Fruit fly (Drosophila melanogaster) whole organism, wandering third instar larva: Measurements from ENCODE around the gene Ranbp16.

Source experiments
- Abd-B ChIP-seq: fragments of >200 bp; optimal IDR thresholded peaks from 2 replicates; lab custom pipeline; 2017; ENCODE audit warnings: missing biosample characterization, missing genetic modification characterization
- CG32264 ChIP-seq: fragments of 200-800 bp; sonication (Bioruptor generic); optimal IDR thresholded peaks from 2 replicates; lab custom pipeline; 2016; ENCODE audit warnings: missing biosample characterization, missing genetic modification characterization
- Hnf4 ChIP-seq: fragments of 200-800 bp; sonication (Bioruptor generic); optimal IDR thresholded peaks from 2 replicates; lab custom pipeline; 2016; ENCODE audit warnings: missing biosample characterization, mild to moderate bottlenecking, missing genetic modification characterization
- Hr78 ChIP-seq: fragments of >200 bp; optimal IDR thresholded peaks from 2 replicates; lab custom pipeline; 2017; ENCODE audit warnings: missing biosample characterization, missing genetic modification characterization
- Rel ChIP-seq, 2 experiments: fragments of 200-800 bp; sonication (Bioruptor generic) in 1 of 2; optimal IDR thresholded peaks; 2 replicates in 1 of 2; 3 replicates in 1 of 2; lab custom pipeline; 2016 to 2019; ENCODE audit warnings: mild to moderate bottlenecking in 2 of 2, missing biosample characterization in 2 of 2, missing genetic modification characterization in 2 of 2, moderate library complexity in 1 of 2
- br ChIP-seq: fragments of 200-800 bp; sonication (Bioruptor generic); optimal IDR thresholded peaks from 2 replicates; lab custom pipeline; 2016; ENCODE audit warnings: missing biosample characterization, missing genetic modification characterization
- dsf ChIP-seq: sonication (Bioruptor generic); optimal IDR thresholded peaks from 2 replicates; lab custom pipeline; 2016; ENCODE audit warnings: missing biosample characterization, missing genetic modification characterization, borderline replicate concordance
- foxo ChIP-seq, 2 experiments: fragments of 200-800 bp; sonication (Bioruptor generic); optimal IDR thresholded peaks; 2 replicates in 1 of 2; 3 replicates in 1 of 2; lab custom pipeline; 2016 to 2017; ENCODE audit warnings: missing biosample characterization in 2 of 2, missing genetic modification characterization in 2 of 2
- h ChIP-seq: fragments of 200-800 bp; sonication (Bioruptor generic); optimal IDR thresholded peaks from 3 replicates; lab custom pipeline; 2016; ENCODE audit warnings: missing biosample characterization, mild to moderate bottlenecking, missing genetic modification characterization
- pan ChIP-seq: fragments of >200 bp; optimal IDR thresholded peaks from 2 replicates; lab custom pipeline; 2017
- usp ChIP-seq: fragments of >200 bp; optimal IDR thresholded peaks from 2 replicates; lab custom pipeline; 2017; ENCODE audit warnings: missing biosample characterization, missing genetic modification characterization

- TF ChIP-seq foxo (GFP tag; optimal IDR thresholded peaks at IDR 0.05; lab: Kevin White, UChicago) (no peak), CG32264 (GFP tag; lab: Kevin White, UChicago) (no peak), Rel (GFP tag; optimal IDR thresholded peaks at IDR 0.05; lab: Kevin White, UChicago) (no peak), Rel (tag; optimal IDR thresholded peaks at IDR 0.05; lab: Kevin White, UChicago) (no peak), pan (lab: Kevin White, UChicago) (no peak), usp (GFP tag; lab: Kevin White, UChicago) (no peak), Hr78 (GFP tag; lab: Kevin White, UChicago) (no peak), br (GFP tag; lab: Kevin White, UChicago) (no peak), h (GFP tag; lab: Kevin White, UChicago) (no peak), Abd-B (no peak), Hnf4 (no peak), dsf (no peak)
These were observed 520 bp upstream of the Ranbp16 start for dm6 chrX:15934226-15934547.
